Worm (Caenorhabditis elegans) whole organism, mixed stage, embryonic: ENCODE measurements around the gene K09E4.1.

ENCODE experiments used
- blmp-1 ChIP-seq: fragments of 150-350 bp; optimal IDR thresholded peaks from 2 replicates; lab custom pipeline; 2014; ENCODE audit warnings: missing biosample characterization, missing genetic modification characterization
- ces-1 ChIP-seq: fragments of 150-350 bp; optimal IDR thresholded peaks from 2 replicates; lab custom pipeline; 2014; ENCODE audit warnings: missing biosample characterization, missing genetic modification reagents, missing genetic modification characterization
- hlh-1 ChIP-seq: fragments of 150-350 bp; optimal IDR thresholded peaks from 2 replicates; lab custom pipeline; 2014; ENCODE audit warnings: missing biosample characterization, missing genetic modification reagents, missing genetic modification characterization
- lin-32 ChIP-seq: fragments of 200-800 bp; sonication (Bioruptor generic); optimal IDR thresholded peaks from 2 replicates; lab custom pipeline; 2018; ENCODE audit warnings: mild to moderate bottlenecking, missing genetic modification characterization, missing compliant biosample characterization
- mep-1 ChIP-seq: fragments of 150-350 bp; optimal IDR thresholded peaks from 2 replicates; lab custom pipeline; 2017; ENCODE audit warnings: missing biosample characterization, missing genetic modification reagents, missing genetic modification characterization, inconsistent platforms
- mls-2 ChIP-seq: sonication (generic microtip); optimal IDR thresholded peaks from 2 replicates; lab custom pipeline; 2016; ENCODE audit warnings: mild to moderate bottlenecking, missing genetic modification characterization, moderate library complexity, missing compliant biosample characterization
- nhr-12 ChIP-seq: fragments of 150-350 bp; optimal IDR thresholded peaks from 2 replicates; lab custom pipeline; 2014; ENCODE audit warnings: missing biosample characterization, missing genetic modification characterization
- nhr-237 ChIP-seq: fragments of 150-350 bp; optimal IDR thresholded peaks from 2 replicates; lab custom pipeline; 2014; ENCODE audit warnings: missing biosample characterization, missing genetic modification characterization
- nhr-76 ChIP-seq: sonication (generic microtip); optimal IDR thresholded peaks from 2 replicates; lab custom pipeline; 2017; ENCODE audit warnings: missing biosample characterization, missing genetic modification characterization
- pha-4 ChIP-seq: fragments of 150-350 bp; optimal IDR thresholded peaks from 2 replicates; lab custom pipeline; 2018; ENCODE audit warnings: missing biosample characterization, missing genetic modification reagents, missing genetic modification characterization
- sem-2 ChIP-seq: fragments of 200-800 bp; sonication (Bioruptor generic); optimal IDR thresholded peaks from 2 replicates; lab custom pipeline; 2018; ENCODE audit warnings: mild to moderate bottlenecking, missing genetic modification characterization, missing compliant biosample characterization
- unc-39 ChIP-seq: fragments of 150-350 bp; optimal IDR thresholded peaks from 2 replicates; lab custom pipeline; 2014; ENCODE audit warnings: missing biosample characterization, missing genetic modification characterization
- unc-62 ChIP-seq: fragments of 150-350 bp; optimal IDR thresholded peaks from 2 replicates; lab custom pipeline; 2014; ENCODE audit warnings: missing biosample characterization, missing genetic modification reagents, missing genetic modification characterization
- ztf-11 ChIP-seq: fragments of 150-350 bp; optimal IDR thresholded peaks from 2 replicates; lab custom pipeline; 2014; ENCODE audit warnings: missing biosample characterization, missing genetic modification characterization

DNA sequence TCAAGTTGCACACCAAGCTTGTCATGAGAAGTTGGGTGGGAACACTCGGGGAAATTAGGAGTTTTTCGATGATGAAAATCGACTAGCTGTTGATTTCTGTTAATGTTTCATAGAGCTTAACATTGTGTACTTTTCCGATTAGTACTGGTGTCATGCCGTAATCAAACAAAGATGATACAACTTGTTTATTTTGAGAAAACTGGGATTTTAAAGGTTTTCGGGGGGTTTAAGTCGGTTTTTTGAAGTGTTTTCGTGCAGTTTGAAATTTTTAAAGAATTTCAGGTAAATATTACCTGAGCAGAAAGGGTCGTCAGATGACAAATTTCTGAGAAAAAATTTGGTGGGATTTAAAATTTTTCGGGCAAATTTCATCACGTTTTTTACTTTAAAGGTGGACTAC, 33.9 kb downstream of the K09E4.1 start, which contains the start of gene eat-2:
- TF ChIP-seq ztf-11 (tag; lab: Kevin White, UChicago) (no peak), mls-2 (no peak), nhr-76 (tag; lab: Kevin White, UChicago) (no peak), mep-1 (tag; lab: Kevin White, UChicago) (no peak), hlh-1 (tag; lab: Kevin White, UChicago) (no peak), unc-39 (no peak), unc-62 (no peak), pha-4 (no peak), ces-1 (GFP tag; lab: Kevin White, UChicago) (no peak), sem-2 (GFP tag; lab: Kevin White, UChicago) (no peak), lin-32 (GFP tag; lab: Kevin White, UChicago) (no peak), nhr-237 (no peak), nhr-12 (no peak), blmp-1 (no peak)
